Fruit fly (Drosophila melanogaster) whole organism, embryonic: ENCODE results near the gene Ptpmeg2.

Experiments used
- BtbVII ChIP-seq: fragments of 200-800 bp; sonication (Bioruptor generic); optimal IDR thresholded peaks from 3 replicates; lab custom pipeline; 2017; ENCODE audit warnings: missing biosample characterization, mild to moderate bottlenecking, missing genetic modification characterization
- CG10431 ChIP-seq: fragments of 200-800 bp; sonication (Bioruptor generic); optimal IDR thresholded peaks from 3 replicates; lab custom pipeline; 2018; ENCODE audit warnings: missing biosample characterization, mild to moderate bottlenecking, missing genetic modification characterization
- CG12391 ChIP-seq: fragments of 200-800 bp; sonication (Bioruptor generic); optimal IDR thresholded peaks from 3 replicates; lab custom pipeline; 2018; ENCODE audit warnings: missing biosample characterization, mild to moderate bottlenecking, missing genetic modification characterization, moderate library complexity
- CG13123 ChIP-seq: fragments of 200-800 bp; sonication (Bioruptor generic); optimal IDR thresholded peaks from 2 replicates; lab custom pipeline; 2016; ENCODE audit warnings: missing biosample characterization, missing genetic modification characterization
- CG13287 ChIP-seq: fragments of 200-800 bp; sonication (Bioruptor generic); IDR thresholded peaks from 2 replicates; pipeline ENCODE4 v1.3.6; 2022; ENCODE audit warnings: missing biosample characterization, missing genetic modification characterization; ENCODE audit not compliant: partially characterized antibody
- CG15073 ChIP-seq: fragments of 200-800 bp; sonication (Bioruptor generic); optimal IDR thresholded peaks from 2 replicates; lab custom pipeline; 2016; ENCODE audit warnings: missing biosample characterization, missing genetic modification characterization
- CG15479 ChIP-seq: fragments of 200-800 bp; sonication (Bioruptor generic); optimal IDR thresholded peaks from 3 replicates; lab custom pipeline; 2019; ENCODE audit warnings: missing biosample characterization, mild to moderate bottlenecking, missing genetic modification characterization, moderate library complexity
- CG16813 ChIP-seq: fragments of 200-800 bp; sonication (Bioruptor generic); IDR thresholded peaks from 3 replicates; pipeline ENCODE4 v1.3.6; 2022; ENCODE audit warnings: missing biosample characterization, missing genetic modification characterization; ENCODE audit not compliant: partially characterized antibody
- CG16815 ChIP-seq: fragments of 200-800 bp; sonication (Bioruptor generic); optimal IDR thresholded peaks from 3 replicates; lab custom pipeline; 2017; ENCODE audit warnings: missing biosample characterization, mild to moderate bottlenecking, missing genetic modification characterization
- CG17186 ChIP-seq: fragments of 200-800 bp; sonication (Bioruptor generic); optimal IDR thresholded peaks from 3 replicates; lab custom pipeline; 2017; ENCODE audit warnings: missing biosample characterization, missing genetic modification reagents, missing genetic modification characterization
- CG18764 ChIP-seq: fragments of 200-800 bp; sonication (Bioruptor generic); optimal IDR thresholded peaks from 3 replicates; lab custom pipeline; 2016; ENCODE audit warnings: missing biosample characterization, missing genetic modification characterization
- CG42726 ChIP-seq: fragments of 200-800 bp; sonication (Bioruptor generic); IDR thresholded peaks from 2 replicates; pipeline ENCODE4 v1.3.6; 2022; ENCODE audit warnings: missing biosample characterization, missing genetic modification characterization; ENCODE audit not compliant: partially characterized antibody
- CG4424 ChIP-seq: fragments of 200-800 bp; sonication (Bioruptor generic); optimal IDR thresholded peaks from 3 replicates; lab custom pipeline; 2016; ENCODE audit warnings: missing biosample characterization, missing genetic modification characterization
- CG6813 ChIP-seq: fragments of 200-800 bp; sonication (Bioruptor generic); optimal IDR thresholded peaks from 2 replicates; lab custom pipeline; 2017; ENCODE audit warnings: missing biosample characterization, missing genetic modification characterization, mild to moderate bottlenecking, moderate library complexity, missing genetic modification reagents
- CG9876 ChIP-seq: fragments of 200-800 bp; sonication (Bioruptor generic); optimal IDR thresholded peaks from 2 replicates; lab custom pipeline; 2016; ENCODE audit warnings: missing biosample characterization, missing genetic modification characterization
- Camta ChIP-seq: fragments of 200-800 bp; sonication (Bioruptor generic); optimal IDR thresholded peaks from 2 replicates; lab custom pipeline; 2016; ENCODE audit warnings: missing biosample characterization, missing genetic modification characterization
- Dip2 ChIP-seq: fragments of 200-800 bp; sonication (Bioruptor generic); IDR thresholded peaks from 2 replicates; pipeline ENCODE4 v1.3.6; 2022; ENCODE audit warnings: missing biosample characterization, missing genetic modification characterization
- Dll ChIP-seq: fragments of 200-800 bp; sonication (Bioruptor generic); IDR thresholded peaks from 4 replicates; pipeline ENCODE4 v1.3.6; 2022; ENCODE audit warnings: missing biosample characterization, missing genetic modification characterization; ENCODE audit not compliant: partially characterized antibody
- Dp ChIP-seq: fragments of 200-800 bp; sonication (Bioruptor generic); optimal IDR thresholded peaks from 2 replicates; lab custom pipeline; 2018; ENCODE audit warnings: missing biosample characterization, mild to moderate bottlenecking, missing genetic modification characterization, moderate library complexity
- Dref ChIP-seq: fragments of 200-800 bp; sonication (Bioruptor generic); IDR thresholded peaks from 2 replicates; pipeline ENCODE4 v1.3.6; 2022; ENCODE audit warnings: missing biosample characterization, missing genetic modification characterization
- Ets97D ChIP-seq: fragments of 200-800 bp; sonication (Bioruptor generic); optimal IDR thresholded peaks from 3 replicates; lab custom pipeline; 2016; ENCODE audit warnings: missing biosample characterization, missing genetic modification characterization
- GATAe ChIP-seq: fragments of 200-800 bp; sonication (Bioruptor generic); conservative IDR thresholded peaks from 2 replicates; pipeline ENCODE4 v1.3.6; 2022; ENCODE audit warnings: missing biosample characterization, missing genetic modification characterization
- HLH54F ChIP-seq: fragments of 200-800 bp; sonication (Bioruptor generic); optimal IDR thresholded peaks from 3 replicates; lab custom pipeline; 2016; ENCODE audit warnings: missing biosample characterization, missing genetic modification characterization
- HmgD ChIP-seq: fragments of 200-800 bp; sonication (Bioruptor generic); optimal IDR thresholded peaks from 3 replicates; lab custom pipeline; 2016; ENCODE audit warnings: missing biosample characterization, missing genetic modification characterization
- Hr3 ChIP-seq: fragments of 200-800 bp; sonication (Bioruptor generic); optimal IDR thresholded peaks from 3 replicates; lab custom pipeline; 2016; ENCODE audit warnings: missing biosample characterization, missing genetic modification characterization
- MTF-1 ChIP-seq: fragments of 200-800 bp; sonication (Bioruptor generic); optimal IDR thresholded peaks from 2 replicates; lab custom pipeline; 2018; ENCODE audit warnings: missing biosample characterization, mild to moderate bottlenecking, missing genetic modification characterization, borderline replicate concordance
- Mes4 ChIP-seq: fragments of 200-800 bp; sonication (Bioruptor generic); optimal IDR thresholded peaks from 2 replicates; lab custom pipeline; 2016; ENCODE audit warnings: missing biosample characterization, missing genetic modification characterization
- Rx ChIP-seq: fragments of 200-800 bp; sonication (Bioruptor generic); IDR thresholded peaks from 2 replicates; pipeline ENCODE4 v1.3.6; 2022; ENCODE audit warnings: missing biosample characterization, missing genetic modification characterization
- Xbp1 ChIP-seq: fragments of 200-800 bp; sonication (Bioruptor generic); optimal IDR thresholded peaks from 3 replicates; lab custom pipeline; 2016; ENCODE audit warnings: missing biosample characterization, mild to moderate bottlenecking, missing genetic modification characterization
- Xrp1 ChIP-seq: fragments of 200-800 bp; sonication (Bioruptor generic); IDR thresholded peaks from 2 replicates; pipeline ENCODE4 v1.3.6; 2022; ENCODE audit warnings: missing biosample characterization, missing genetic modification characterization
- ac ChIP-seq: fragments of 200-800 bp; sonication (Bioruptor generic); optimal IDR thresholded peaks from 3 replicates; lab custom pipeline; 2017; ENCODE audit warnings: missing biosample characterization, mild to moderate bottlenecking, missing genetic modification characterization
- ato ChIP-seq: fragments of 200-800 bp; sonication (Bioruptor generic); IDR thresholded peaks from 2 replicates; pipeline ENCODE4 v1.3.6; 2022; ENCODE audit warnings: missing biosample characterization, missing genetic modification characterization; ENCODE audit not compliant: partially characterized antibody
- btn ChIP-seq: fragments of 200-800 bp; sonication (Bioruptor generic); optimal IDR thresholded peaks from 2 replicates; lab custom pipeline; 2016; ENCODE audit warnings: missing biosample characterization, missing genetic modification characterization
- cato ChIP-seq: fragments of 200-800 bp; sonication (Bioruptor generic); optimal IDR thresholded peaks from 2 replicates; lab custom pipeline; 2016; ENCODE audit warnings: missing biosample characterization, missing genetic modification characterization, borderline replicate concordance
- crc ChIP-seq: fragments of 200-800 bp; sonication (Bioruptor generic); optimal IDR thresholded peaks from 2 replicates; lab custom pipeline; 2016; ENCODE audit warnings: missing biosample characterization, missing genetic modification characterization
- en ChIP-seq: fragments of 200-800 bp; sonication (Bioruptor generic); optimal IDR thresholded peaks from 2 replicates; lab custom pipeline; 2016; ENCODE audit warnings: missing biosample characterization, missing genetic modification characterization
- esg ChIP-seq: fragments of 200-800 bp; sonication (Bioruptor generic); conservative IDR thresholded peaks from 2 replicates; pipeline ENCODE4 v1.3.6; 2022; ENCODE audit warnings: missing biosample characterization, missing genetic modification characterization
- eve ChIP-seq, 2 experiments: fragments of >200 bp; optimal IDR thresholded peaks; 2 replicates each; lab custom pipeline; 2017; ENCODE audit warnings: missing biosample characterization in 2 of 2, missing genetic modification characterization in 2 of 2
- her ChIP-seq: fragments of 200-800 bp; sonication (Bioruptor generic); optimal IDR thresholded peaks from 2 replicates; lab custom pipeline; 2016; ENCODE audit warnings: missing biosample characterization, missing genetic modification characterization
- hkb ChIP-seq, 2 experiments: fragments of 200-800 bp in 1 of 2; fragments of >200 bp in 1 of 2; sonication (Bioruptor generic) in 1 of 2; IDR thresholded peaks in 1 of 2; optimal IDR thresholded peaks in 1 of 2; 2 replicates each; pipeline versions ENCODE4 v1.3.6 to Lab custom; 2017 to 2022; ENCODE audit warnings: missing biosample characterization in 1 of 2, missing genetic modification characterization in 1 of 2
- jigr1 ChIP-seq: fragments of 200-800 bp; sonication (Bioruptor generic); IDR thresholded peaks from 3 replicates; pipeline ENCODE4 v1.3.6; 2022; ENCODE audit warnings: missing biosample characterization, missing genetic modification characterization
- lilli ChIP-seq: fragments of 200-800 bp; sonication (Bioruptor generic); optimal IDR thresholded peaks from 3 replicates; lab custom pipeline; 2016; ENCODE audit warnings: missing biosample characterization, missing genetic modification characterization
- nau ChIP-seq: fragments of 200-800 bp; sonication (Bioruptor generic); optimal IDR thresholded peaks from 3 replicates; lab custom pipeline; 2017; ENCODE audit warnings: missing biosample characterization, mild to moderate bottlenecking, missing genetic modification characterization, missing genetic modification reagents
- nerfin-1 ChIP-seq: fragments of 200-800 bp; sonication (Bioruptor generic); optimal IDR thresholded peaks from 3 replicates; lab custom pipeline; 2019; ENCODE audit warnings: missing biosample characterization, mild to moderate bottlenecking, missing genetic modification characterization, moderate library complexity
- pnt ChIP-seq: fragments of 200-800 bp; sonication (Bioruptor generic); optimal IDR thresholded peaks from 3 replicates; lab custom pipeline; 2016; ENCODE audit warnings: missing biosample characterization, missing genetic modification characterization
- ro ChIP-seq: fragments of 200-800 bp; sonication (Bioruptor generic); IDR thresholded peaks from 2 replicates; pipeline ENCODE4 v1.3.6; 2022; ENCODE audit warnings: missing biosample characterization, missing genetic modification characterization
- schlank ChIP-seq: fragments of 200-800 bp; sonication (Bioruptor generic); optimal IDR thresholded peaks from 2 replicates; lab custom pipeline; 2018; ENCODE audit warnings: missing biosample characterization, mild to moderate bottlenecking, missing genetic modification characterization
- slp2 ChIP-seq: fragments of 200-800 bp; sonication (Bioruptor generic); optimal IDR thresholded peaks from 2 replicates; lab custom pipeline; 2016; ENCODE audit warnings: missing biosample characterization, missing genetic modification characterization
- unc-4 ChIP-seq: fragments of 200-800 bp; sonication (Bioruptor generic); IDR thresholded peaks from 2 replicates; pipeline ENCODE4 v1.3.6; 2022; ENCODE audit warnings: missing biosample characterization, missing genetic modification characterization; ENCODE audit not compliant: partially characterized antibody

Gene Ptpmeg2

dm6 chrX:9640690-9641149 lies 18.2 kb downstream of the Ptpmeg2 start (continued):
- TF ChIP-seq btn (peak; percentile 89), unc-4 (GFP tag; lab: Robert Waterston, UW) (no peak), HmgD (GFP tag; lab: Kevin White, UChicago) (peak; percentile 87), Dip2 (peak; percentile 18; the same call in 1 of the 2 replicates), Rx (GFP tag; lab: Robert Waterston, UW) (peak; percentile 86), CG42726 (GFP tag; lab: Robert Waterston, UW) (no peak), slp2 (peak; percentile 92), ac (GFP tag; lab: Kevin White, UChicago) (peak; percentile 63), en (GFP tag; lab: Kevin White, UChicago) (peak; percentile 91), cato (GFP tag; lab: Kevin White, UChicago) (peak; percentile 77), CG16815 (peak; percentile 51), pnt (GFP tag; lab: Kevin White, UChicago) (peak; percentile 79), CG18764 (GFP tag; lab: Kevin White, UChicago) (peak; percentile 89), crc (GFP tag; lab: Kevin White, UChicago) (peak; percentile 96), esg (GFP tag; lab: Robert Waterston, UW) (peak; percentile 88), CG6813 (GFP tag; lab: Kevin White, UChicago) (peak; percentile 98), CG4424 (GFP tag; lab: Kevin White, UChicago) (peak; percentile 93), schlank (tag; lab: Kevin White, UChicago) (peak; percentile 98), MTF-1 (peak; percentile 94), ro (GFP tag; lab: Robert Waterston, UW) (peak; percentile 51; the same call in 1 of the 2 replicates), CG13287 (GFP tag; lab: Robert Waterston, UW) (peak; percentile 26; the same call in 1 of the 2 replicates), nau (GFP tag; lab: Kevin White, UChicago) (peak; percentile 97), her (peak; percentile 95), Xrp1 (GFP tag; lab: Robert Waterston, UW) (peak; percentile 94), nerfin-1 (tag; lab: Kevin White, UChicago) (peak; percentile 96), CG17186 (GFP tag; lab: Kevin White, UChicago) (peak; percentile 86), lilli (GFP tag; lab: Kevin White, UChicago) (peak; percentile 98), Camta (GFP tag; lab: Kevin White, UChicago) (peak; percentile 95), eve (GFP tag; optimal IDR thresholded peaks at IDR 0.05; lab: Kevin White, UChicago) (peak in 1 of 2 experiments; percentile 98), GATAe (peak; percentile 66; the same call in 1 of the 2 replicates), Dll (GFP tag; lab: Robert Waterston, UW) (0 out of 4 replicates have a peak, but pooled peaks have one; percentile 20), CG15479 (no peak), jigr1 (peak; percentile 50; the same call in 1 of the 3 replicates), Dref (GFP tag; lab: Robert Waterston, UW) (no peak), CG10431 (GFP tag; lab: Kevin White, UChicago) (peak; percentile 85), Ets97D (peak; percentile 75), ato (no peak), hkb (optimal IDR thresholded peaks at IDR 0.05; lab: Kevin White, UChicago) (no peak), hkb (GFP tag; IDR thresholded peaks at IDR 0.05; lab: Robert Waterston, UW) (peak; percentile 99), CG12391 (tag; lab: Kevin White, UChicago) (peak; percentile 98), Hr3 (GFP tag; lab: Kevin White, UChicago) (peak; percentile 74), CG9876 (GFP tag; lab: Kevin White, UChicago) (peak; percentile 86), BtbVII (GFP tag; lab: Kevin White, UChicago) (peak; percentile 99), Mes4 (GFP tag; lab: Kevin White, UChicago) (peak; percentile 93), HLH54F (GFP tag; lab: Kevin White, UChicago) (peak; percentile 94), CG16813 (GFP tag; lab: Robert Waterston, UW) (no peak), CG13123 (GFP tag; lab: Kevin White, UChicago) (peak; percentile 72), Xbp1 (GFP tag; lab: Kevin White, UChicago) (peak; percentile 95), Dp (GFP tag; lab: Kevin White, UChicago) (peak; percentile 25), CG15073 (GFP tag; lab: Kevin White, UChicago) (peak; percentile 24)
